Worm (Caenorhabditis elegans) whole organism, L3 larva: ENCODE data around the gene T08D10.3.

Experiments
- aly-2 ChIP-seq: fragments of 150-350 bp; optimal IDR thresholded peaks from 2 replicates; lab custom pipeline; 2014; ENCODE audit warnings: missing biosample characterization, missing genetic modification characterization
- ceh-28 ChIP-seq: fragments of 150-350 bp; optimal IDR thresholded peaks from 2 replicates; lab custom pipeline; 2014; ENCODE audit warnings: missing biosample characterization, missing genetic modification reagents, missing genetic modification characterization
- ceh-82 ChIP-seq: fragments of 150-350 bp; optimal IDR thresholded peaks from 2 replicates; lab custom pipeline; 2014; ENCODE audit warnings: missing biosample characterization, missing genetic modification characterization
- ceh-9 ChIP-seq: sonication (generic microtip); optimal IDR thresholded peaks from 2 replicates; lab custom pipeline; 2018; ENCODE audit warnings: missing biosample characterization, missing genetic modification characterization
- elt-3 ChIP-seq, 3 experiments: fragments of 150-350 bp in 1 of 3; sonication (generic microtip) in 2 of 3; optimal IDR thresholded peaks; 2 replicates in 2 of 3; 4 replicates in 1 of 3; lab custom pipeline; 2014 to 2017; ENCODE audit warnings: missing biosample characterization in 3 of 3, missing genetic modification characterization in 3 of 3
- jun-1 ChIP-seq: fragments of 150-350 bp; optimal IDR thresholded peaks from 2 replicates; lab custom pipeline; 2014; ENCODE audit warnings: missing biosample characterization, missing genetic modification reagents, missing genetic modification characterization
- lin-15B ChIP-seq: fragments of 150-350 bp; optimal IDR thresholded peaks from 2 replicates; lab custom pipeline; 2014; ENCODE audit warnings: missing biosample characterization, missing genetic modification characterization
- lin-39 ChIP-seq: fragments of 150-350 bp; optimal IDR thresholded peaks from 2 replicates; lab custom pipeline; 2018; ENCODE audit warnings: missing biosample characterization, missing genetic modification reagents, missing genetic modification characterization
- mdl-1 ChIP-seq: fragments of 150-350 bp; optimal IDR thresholded peaks from 2 replicates; lab custom pipeline; 2014; ENCODE audit warnings: missing biosample characterization, missing genetic modification characterization
- pha-4 ChIP-seq: fragments of 150-350 bp; optimal IDR thresholded peaks from 2 replicates; lab custom pipeline; 2014; ENCODE audit warnings: missing biosample characterization, missing genetic modification reagents, missing genetic modification characterization
- ztf-11 ChIP-seq: fragments of 150-350 bp; optimal IDR thresholded peaks from 2 replicates; lab custom pipeline; 2014; ENCODE audit warnings: missing biosample characterization, missing genetic modification characterization

- TF ChIP-seq mdl-1 (tag; lab: Kevin White, UChicago), result no peak
- no peak for TF ChIP-seq jun-1 (tag; lab: Kevin White, UChicago)
- peak in 1 of 3 experiments; percentile 19 for TF ChIP-seq elt-3 (tag; optimal IDR thresholded peaks at IDR 0.05; lab: Kevin White, UChicago)
- no peak for TF ChIP-seq ztf-11 (tag; lab: Kevin White, UChicago)
- no peak for TF ChIP-seq ceh-28 (tag; lab: Kevin White, UChicago)
- no peak for TF ChIP-seq ceh-9 (tag; lab: Kevin White, UChicago)
- no peak for TF ChIP-seq ceh-82
- no peak for TF ChIP-seq pha-4 (tag; lab: Kevin White, UChicago)
- TF ChIP-seq lin-15B (tag; lab: Kevin White, UChicago), result no peak
- no peak for TF ChIP-seq aly-2 (tag; lab: Kevin White, UChicago)
- TF ChIP-seq lin-39 (tag; lab: Kevin White, UChicago), result no peak
Observed at ce11 chrX:11964555-11964954, 9.3 kb downstream of the T08D10.3 start.
